Worm (Caenorhabditis elegans) whole organism, L2 larva: ENCODE measurements around the gene F40G12.6.

Experiments used
- ZK546.5 ChIP-seq: sonication (generic microtip); optimal IDR thresholded peaks from 2 replicates; lab custom pipeline; 2017; ENCODE audit warnings: missing biosample characterization, missing genetic modification characterization
- crh-2 ChIP-seq: sonication (generic microtip); optimal IDR thresholded peaks from 2 replicates; lab custom pipeline; 2017; ENCODE audit warnings: missing biosample characterization, missing genetic modification characterization
- nhr-23 ChIP-seq: fragments of 150-350 bp; optimal IDR thresholded peaks from 2 replicates; lab custom pipeline; 2014; ENCODE audit warnings: missing biosample characterization, missing genetic modification reagents, missing genetic modification characterization
- nhr-237 ChIP-seq: fragments of 150-350 bp; optimal IDR thresholded peaks from 2 replicates; lab custom pipeline; 2014; ENCODE audit warnings: missing biosample characterization, missing genetic modification characterization
- nhr-77 ChIP-seq: fragments of 150-350 bp; optimal IDR thresholded peaks from 2 replicates; lab custom pipeline; 2014; ENCODE audit warnings: missing biosample characterization, missing genetic modification characterization

DNA sequence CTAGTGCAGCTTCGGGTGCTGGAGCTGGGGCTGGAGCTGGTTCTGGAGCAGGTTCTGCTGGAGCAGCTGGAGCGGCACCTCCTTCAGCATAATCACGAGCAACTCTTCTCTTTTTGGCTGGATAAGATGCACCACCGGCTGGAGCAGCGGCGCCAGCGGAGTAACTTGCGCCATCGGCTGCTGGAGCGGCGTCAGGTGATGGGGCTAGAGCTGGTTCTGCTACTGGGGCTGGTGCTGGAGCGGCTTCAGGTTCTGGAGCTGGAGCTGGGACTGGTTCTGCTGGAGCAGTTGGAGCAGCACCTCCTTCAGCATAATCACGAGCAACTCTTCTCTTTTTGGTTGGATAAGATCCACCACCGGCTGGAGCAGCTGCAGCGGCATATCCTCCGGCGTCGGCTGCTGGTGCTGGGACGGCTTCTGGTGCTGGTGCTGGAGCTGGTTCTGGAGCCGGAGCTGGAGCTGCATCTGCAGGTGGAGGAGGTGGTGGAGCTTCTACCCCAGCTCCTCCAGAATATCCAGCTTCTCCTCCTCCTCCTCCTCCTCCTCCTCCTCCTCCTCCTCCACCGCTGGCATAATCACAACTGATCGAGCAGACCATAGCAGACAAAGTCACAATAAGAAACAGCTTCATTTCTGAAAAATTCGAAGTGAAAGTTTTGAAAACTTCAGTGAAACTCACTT is 46.3 kb upstream of the F40G12.6 start, which contains the start of gene F47B8.13:
- TF ChIP-seq crh-2 (tag; lab: Kevin White, UChicago) (no peak), nhr-237 (no peak), nhr-23 (no peak), nhr-77 (tag; lab: Kevin White, UChicago) (no peak), ZK546.5 (tag; lab: Kevin White, UChicago) (no peak)
